Fruit fly (Drosophila melanogaster) S2 (cell line): ENCODE data around the gene CG5162.

Source experiments
- CG8478 ChIP-seq: fragments of >200 bp; optimal IDR thresholded peaks from 2 replicates; lab custom pipeline; 2018
- CTCF ChIP-seq, 2 experiments: fragments of >200 bp; optimal IDR thresholded peaks; 2 replicates each; lab custom pipeline; 2018

CG5162 gene

dm6 chrX:17188167-17188566 is 26.9 kb upstream of the CG5162 start:
- no peak for TF ChIP-seq CTCF (optimal IDR thresholded peaks at IDR 0.05; lab: Kevin White, UChicago)
- TF ChIP-seq CG8478 (lab: Kevin White, UChicago), result no peak

dm6 chrX:17202498-17203162 is 12.5 kb upstream of the CG5162 start, which contains the start of the genes TTLL1A and CG5070:
Gene TTLL1A (minus strand): TSS chrX:17202598.
Gene CG5070 (plus strand): TSS chrX:17203112.
- TF ChIP-seq CG8478 (lab: Kevin White, UChicago) (no peak), CTCF (optimal IDR thresholded peaks at IDR 0.05; lab: Kevin White, UChicago) (no peak)

dm6 chrX:17205028-17205427 is 10.1 kb upstream of the CG5162 start:
- TF ChIP-seq CG8478 (lab: Kevin White, UChicago) (no peak), CTCF (optimal IDR thresholded peaks at IDR 0.05; lab: Kevin White, UChicago) (no peak)

- TF ChIP-seq CG8478 (lab: Kevin White, UChicago) (no peak), CTCF (optimal IDR thresholded peaks at IDR 0.05; lab: Kevin White, UChicago) (no peak)
Observed at dm6 chrX:17206046-17206445, 9.1 kb upstream of the CG5162 start, which contains the start of gene CG32564. Gene CG32564 (plus strand): TSS chrX:17206407.

- TF ChIP-seq CTCF (optimal IDR thresholded peaks at IDR 0.05; lab: Kevin White, UChicago), result no peak
- no peak for TF ChIP-seq CG8478 (lab: Kevin White, UChicago)
Observed at dm6 chrX:17207865-17208486, 7.1 kb upstream of the CG5162 start, which contains the start of gene CG32563. Gene CG32563 (plus strand): TSS chrX:17208436.

- TF ChIP-seq CG8478 (lab: Kevin White, UChicago) (no peak), CTCF (optimal IDR thresholded peaks at IDR 0.05; lab: Kevin White, UChicago) (no peak)
Observed at dm6 chrX:17209897-17210296, 5.2 kb upstream of the CG5162 start, which contains the start of gene CG12995. Gene CG12995 (minus strand): TSS chrX:17209997.

dm6 chrX:17212007-17212406 is 3.1 kb upstream of the CG5162 start, which contains the start of gene CG18258:
Gene CG18258 (plus strand): TSS chrX:17212307.
- TF ChIP-seq CTCF (optimal IDR thresholded peaks at IDR 0.05; lab: Kevin White, UChicago), result no peak

dm6 chrX:17218232-17218951 is 3.3 kb downstream of the CG5162 start, which contains the start of gene CG12998:
Gene CG12998 (plus strand): TSS chrX:17218667.
- TF ChIP-seq CTCF (optimal IDR thresholded peaks at IDR 0.05; lab: Kevin White, UChicago), result no peak

dm6 chrX:17221142-17221541 is 6.0 kb downstream of the CG5162 start, which contains the start of gene CG5172:
Gene CG5172 (plus strand): TSS chrX:17221442.
- TF ChIP-seq CG8478 (lab: Kevin White, UChicago) (no peak), CTCF (optimal IDR thresholded peaks at IDR 0.05; lab: Kevin White, UChicago) (no peak)

- no peak for TF ChIP-seq CTCF (optimal IDR thresholded peaks at IDR 0.05; lab: Kevin White, UChicago)
- no peak for TF ChIP-seq CG8478 (lab: Kevin White, UChicago)
Observed at dm6 chrX:17223715-17224114, 8.6 kb downstream of the CG5162 start, which contains the start of gene CG34327. Gene CG34327 (minus strand): TSS chrX:17223815.

- TF ChIP-seq CG8478 (lab: Kevin White, UChicago), result no peak
- TF ChIP-seq CTCF (optimal IDR thresholded peaks at IDR 0.05; lab: Kevin White, UChicago), result no peak
Observed at dm6 chrX:17225972-17226680, 11.0 kb downstream of the CG5162 start.

- TF ChIP-seq CTCF (optimal IDR thresholded peaks at IDR 0.05; lab: Kevin White, UChicago) (no peak), CG8478 (lab: Kevin White, UChicago) (no peak)
Observed at dm6 chrX:17226681-17227019, 11.5 kb downstream of the CG5162 start, which contains the start of gene CG10598. Gene CG10598 (minus strand): TSS chrX:17226867.

- TF ChIP-seq CG8478 (lab: Kevin White, UChicago) (no peak), CTCF (optimal IDR thresholded peaks at IDR 0.05; lab: Kevin White, UChicago) (no peak)
Observed at dm6 chrX:17227462-17227861, 12.4 kb downstream of the CG5162 start.
